Fruit fly (Drosophila melanogaster): ENCODE data around the gene Blos4.

The Blos4 gene

dm6 chr3L:10893156-10893784, 14.4 kb downstream of the Blos4 start:
- TF ChIP-seq usp (GFP tag; optimal IDR thresholded peaks at IDR 0.05) = no peak
- no peak for TF ChIP-seq pan (optimal IDR thresholded peaks at IDR 0.05)
- no peak for TF ChIP-seq Dll (optimal IDR thresholded peaks at IDR 0.05)
- TF ChIP-seq CG8478 (optimal IDR thresholded peaks at IDR 0.05) = no peak
- no peak for TF ChIP-seq EcR (GFP tag; optimal IDR thresholded peaks at IDR 0.05)
- no peak for TF ChIP-seq psq (optimal IDR thresholded peaks at IDR 0.05)

dm6 chr3L:10894159-10894558, 15.3 kb downstream of the Blos4 start, which contains the start of gene Cpr67Fb:
Cpr67Fb (plus strand) TSS chr3L:10894173.
- TF ChIP-seq Dll (optimal IDR thresholded peaks at IDR 0.05) (no peak), pan (optimal IDR thresholded peaks at IDR 0.05) (no peak), psq (optimal IDR thresholded peaks at IDR 0.05) (no peak)

- TF ChIP-seq CG8478 (optimal IDR thresholded peaks at IDR 0.05) (no peak), EcR (GFP tag; optimal IDR thresholded peaks at IDR 0.05) (no peak), usp (GFP tag; optimal IDR thresholded peaks at IDR 0.05) (no peak), pan (optimal IDR thresholded peaks at IDR 0.05) (no peak), psq (optimal IDR thresholded peaks at IDR 0.05) (no peak), Dll (optimal IDR thresholded peaks at IDR 0.05) (no peak)
These were observed 18.0 kb downstream of the Blos4 start for dm6 chr3L:10896923-10897322.

- TF ChIP-seq Dll (optimal IDR thresholded peaks at IDR 0.05) = no peak
- no peak for TF ChIP-seq CG8478 (optimal IDR thresholded peaks at IDR 0.05)
- TF ChIP-seq pan (optimal IDR thresholded peaks at IDR 0.05) = peak; percentile 67
- TF ChIP-seq psq (optimal IDR thresholded peaks at IDR 0.05) = no peak
- no peak for TF ChIP-seq EcR (GFP tag; optimal IDR thresholded peaks at IDR 0.05)
- TF ChIP-seq usp (GFP tag; optimal IDR thresholded peaks at IDR 0.05) = no peak
These were observed 18.8 kb downstream of the Blos4 start for dm6 chr3L:10897534-10898255.

dm6 chr3L:10898256-10898735, 19.4 kb downstream of the Blos4 start:
- TF ChIP-seq CG8478 (optimal IDR thresholded peaks at IDR 0.05) = peak; percentile 81
- TF ChIP-seq EcR (GFP tag; optimal IDR thresholded peaks at IDR 0.05) = no peak

- TF ChIP-seq CG8478 (optimal IDR thresholded peaks at IDR 0.05) (no peak), Dll (optimal IDR thresholded peaks at IDR 0.05) (no peak), pan (optimal IDR thresholded peaks at IDR 0.05) (no peak), psq (optimal IDR thresholded peaks at IDR 0.05) (no peak), usp (GFP tag; optimal IDR thresholded peaks at IDR 0.05) (no peak), EcR (GFP tag; optimal IDR thresholded peaks at IDR 0.05) (no peak)
These were observed 20.2 kb downstream of the Blos4 start, which contains the start of gene Aps for dm6 chr3L:10899087-10899511. Aps (minus strand) TSS chr3L:10899123.

- TF ChIP-seq usp (GFP tag; optimal IDR thresholded peaks at IDR 0.05) (no peak), psq (optimal IDR thresholded peaks at IDR 0.05) (no peak), EcR (GFP tag; optimal IDR thresholded peaks at IDR 0.05) (no peak), pan (optimal IDR thresholded peaks at IDR 0.05) (no peak), CG8478 (optimal IDR thresholded peaks at IDR 0.05) (no peak), Dll (optimal IDR thresholded peaks at IDR 0.05) (no peak)
These were observed 24.6 kb downstream of the Blos4 start for dm6 chr3L:10903449-10903848.

- TF ChIP-seq psq (optimal IDR thresholded peaks at IDR 0.05) (no peak), EcR (GFP tag; optimal IDR thresholded peaks at IDR 0.05) (no peak), Dll (optimal IDR thresholded peaks at IDR 0.05) (no peak), pan (optimal IDR thresholded peaks at IDR 0.05) (no peak), usp (GFP tag; optimal IDR thresholded peaks at IDR 0.05) (no peak), CG8478 (optimal IDR thresholded peaks at IDR 0.05) (no peak)
These were observed 25.9 kb downstream of the Blos4 start for dm6 chr3L:10904770-10905169.

dm6 chr3L:10909612-10910011, 30.7 kb downstream of the Blos4 start:
- TF ChIP-seq EcR (GFP tag; optimal IDR thresholded peaks at IDR 0.05) = no peak
- TF ChIP-seq Dll (optimal IDR thresholded peaks at IDR 0.05) = no peak
- no peak for TF ChIP-seq psq (optimal IDR thresholded peaks at IDR 0.05)
- no peak for TF ChIP-seq pan (optimal IDR thresholded peaks at IDR 0.05)
- no peak for TF ChIP-seq CG8478 (optimal IDR thresholded peaks at IDR 0.05)
- TF ChIP-seq usp (GFP tag; optimal IDR thresholded peaks at IDR 0.05) = no peak

- TF ChIP-seq CG8478 (optimal IDR thresholded peaks at IDR 0.05) (no peak), Dll (optimal IDR thresholded peaks at IDR 0.05) (no peak), EcR (GFP tag; optimal IDR thresholded peaks at IDR 0.05) (no peak), pan (optimal IDR thresholded peaks at IDR 0.05) (no peak), psq (optimal IDR thresholded peaks at IDR 0.05) (no peak), usp (GFP tag; optimal IDR thresholded peaks at IDR 0.05) (no peak)
These were observed 34.3 kb downstream of the Blos4 start for dm6 chr3L:10913214-10913613.

dm6 chr3L:10917263-10917662, 38.4 kb downstream of the Blos4 start:
- TF ChIP-seq psq (optimal IDR thresholded peaks at IDR 0.05) (no peak), usp (GFP tag; optimal IDR thresholded peaks at IDR 0.05) (no peak), Dll (optimal IDR thresholded peaks at IDR 0.05) (no peak), CG8478 (optimal IDR thresholded peaks at IDR 0.05) (no peak), EcR (GFP tag; optimal IDR thresholded peaks at IDR 0.05) (no peak)

- TF ChIP-seq usp (GFP tag; optimal IDR thresholded peaks at IDR 0.05) = no peak
These were observed 39.6 kb downstream of the Blos4 start for dm6 chr3L:10918454-10918853.

- TF ChIP-seq Dll (optimal IDR thresholded peaks at IDR 0.05) = no peak
These were observed 44.1 kb downstream of the Blos4 start for dm6 chr3L:10922973-10923372.

Data from whole organism.